Worm (Caenorhabditis elegans): ENCODE data around the gene gei-6.

- TF ChIP-seq hif-1 (tag; optimal IDR thresholded peaks at IDR 0.05) (no peak), nhr-77 (tag; optimal IDR thresholded peaks at IDR 0.05) (no peak), lin-13 (GFP tag; optimal IDR thresholded peaks at IDR 0.05) (no peak)
Observed at ce11 chrV:7248227-7248953, 17.7 kb upstream of the gei-6 start.

Data from whole organism, L4 larva.